Fruit fly (Drosophila melanogaster) whole organism, embryonic: ENCODE measurements around the gene CG34244.

ENCODE experiments used
- Antp ChIP-seq: fragments of 200-800 bp; sonication (Bioruptor generic); optimal IDR thresholded peaks from 3 replicates; lab custom pipeline; 2016; ENCODE audit warnings: missing biosample characterization, missing genetic modification characterization
- B-H1 ChIP-seq: fragments of 200-800 bp; sonication (Bioruptor generic); IDR thresholded peaks from 3 replicates; pipeline ENCODE4 v1.3.6; 2022; ENCODE audit warnings: missing biosample characterization, missing genetic modification characterization
- Bdp1 ChIP-seq: fragments of 200-800 bp; sonication (Bioruptor generic); optimal IDR thresholded peaks from 3 replicates; lab custom pipeline; 2016; ENCODE audit warnings: missing biosample characterization, missing genetic modification characterization
- BtbVII ChIP-seq: fragments of 200-800 bp; sonication (Bioruptor generic); optimal IDR thresholded peaks from 3 replicates; lab custom pipeline; 2017; ENCODE audit warnings: missing biosample characterization, mild to moderate bottlenecking, missing genetic modification characterization
- Bteb2 ChIP-seq: fragments of 200-800 bp; sonication (Bioruptor generic); optimal IDR thresholded peaks from 2 replicates; lab custom pipeline; 2016; ENCODE audit warnings: missing biosample characterization, missing genetic modification characterization
- CG10979 ChIP-seq: fragments of 200-800 bp; sonication (Bioruptor generic); optimal IDR thresholded peaks from 2 replicates; lab custom pipeline; 2018; ENCODE audit warnings: missing biosample characterization, mild to moderate bottlenecking, missing genetic modification characterization, moderate library complexity
- CG11398 ChIP-seq: fragments of 200-800 bp; sonication (Bioruptor generic); optimal IDR thresholded peaks from 2 replicates; lab custom pipeline; 2016; ENCODE audit warnings: missing biosample characterization, missing genetic modification characterization
- CG11456 ChIP-seq: fragments of 200-800 bp; sonication (Bioruptor generic); IDR thresholded peaks from 3 replicates; pipeline ENCODE4 v1.3.6; 2022; ENCODE audit warnings: missing biosample characterization, missing genetic modification characterization
- CG12071 ChIP-seq: fragments of 200-800 bp; sonication (Bioruptor generic); optimal IDR thresholded peaks from 3 replicates; lab custom pipeline; 2018; ENCODE audit warnings: missing biosample characterization, mild to moderate bottlenecking, missing genetic modification characterization
- CG12219 ChIP-seq: fragments of 200-800 bp; sonication (Bioruptor generic); optimal IDR thresholded peaks from 3 replicates; lab custom pipeline; 2018; ENCODE audit warnings: missing biosample characterization, mild to moderate bottlenecking, missing genetic modification characterization
- CG12769 ChIP-seq: fragments of 200-800 bp; sonication (Bioruptor generic); optimal IDR thresholded peaks from 2 replicates; lab custom pipeline; 2019; ENCODE audit warnings: missing biosample characterization, mild to moderate bottlenecking, missing genetic modification characterization, moderate library complexity
- CG14667 ChIP-seq: fragments of 200-800 bp; sonication (Bioruptor generic); IDR thresholded peaks from 2 replicates; pipeline ENCODE4 v1.3.6; 2022; ENCODE audit warnings: missing biosample characterization, missing genetic modification characterization
- CG15011 ChIP-seq: fragments of 200-800 bp; sonication (Bioruptor generic); optimal IDR thresholded peaks from 3 replicates; lab custom pipeline; 2018; ENCODE audit warnings: missing biosample characterization, mild to moderate bottlenecking, missing genetic modification characterization
- CG17802 ChIP-seq: fragments of 200-800 bp; sonication (Bioruptor generic); optimal IDR thresholded peaks from 2 replicates; lab custom pipeline; 2018; ENCODE audit warnings: missing biosample characterization, mild to moderate bottlenecking, missing genetic modification characterization, moderate library complexity
- CG18619 ChIP-seq: fragments of 200-800 bp; sonication (Bioruptor generic); optimal IDR thresholded peaks from 3 replicates; lab custom pipeline; 2017; ENCODE audit warnings: missing biosample characterization, mild to moderate bottlenecking, missing genetic modification characterization
- CG8281 ChIP-seq: fragments of 200-800 bp; sonication (Bioruptor generic); optimal IDR thresholded peaks from 2 replicates; lab custom pipeline; 2018; ENCODE audit warnings: missing biosample characterization, mild to moderate bottlenecking, missing genetic modification characterization, moderate library complexity
- CG8388 ChIP-seq: fragments of 200-800 bp; sonication (Bioruptor generic); optimal IDR thresholded peaks from 2 replicates; lab custom pipeline; 2019; ENCODE audit warnings: missing biosample characterization, mild to moderate bottlenecking, missing genetic modification characterization, moderate library complexity
- HLH3B ChIP-seq: fragments of 200-800 bp; sonication (Bioruptor generic); IDR thresholded peaks from 2 replicates; pipeline ENCODE4 v1.3.6; 2022; ENCODE audit warnings: missing biosample characterization, missing genetic modification characterization
- HLH54F ChIP-seq: fragments of 200-800 bp; sonication (Bioruptor generic); optimal IDR thresholded peaks from 3 replicates; lab custom pipeline; 2016; ENCODE audit warnings: missing biosample characterization, missing genetic modification characterization
- HmgZ ChIP-seq: fragments of 200-800 bp; sonication (Bioruptor generic); optimal IDR thresholded peaks from 2 replicates; lab custom pipeline; 2018; ENCODE audit warnings: missing biosample characterization, mild to moderate bottlenecking, missing genetic modification characterization
- Hr39 ChIP-seq: fragments of >200 bp; optimal IDR thresholded peaks from 2 replicates; lab custom pipeline; 2017
- Hr78 ChIP-seq, 2 experiments: fragments of 200-800 bp in 1 of 2; fragments of >200 bp in 1 of 2; sonication (Bioruptor generic) in 1 of 2; optimal IDR thresholded peaks; 2 replicates each; lab custom pipeline; 2017 to 2019; ENCODE audit warnings: missing biosample characterization in 2 of 2, missing genetic modification characterization in 2 of 2, mild to moderate bottlenecking in 1 of 2, moderate library complexity in 1 of 2
- Mad ChIP-seq: fragments of 200-800 bp; sonication (Bioruptor generic); optimal IDR thresholded peaks from 2 replicates; lab custom pipeline; 2016; ENCODE audit warnings: missing biosample characterization, missing genetic modification characterization
- Meics ChIP-seq: fragments of 200-800 bp; sonication (Bioruptor generic); optimal IDR thresholded peaks from 2 replicates; lab custom pipeline; 2017; ENCODE audit warnings: missing biosample characterization, mild to moderate bottlenecking, missing genetic modification characterization
- Opbp ChIP-seq: fragments of 200-800 bp; sonication (Bioruptor generic); IDR thresholded peaks from 3 replicates; pipeline ENCODE4 v1.3.6; 2022; ENCODE audit warnings: missing biosample characterization, missing genetic modification characterization; ENCODE audit not compliant: partially characterized antibody
- Six4 ChIP-seq: fragments of 200-800 bp; sonication (Bioruptor generic); optimal IDR thresholded peaks from 2 replicates; lab custom pipeline; 2016; ENCODE audit warnings: missing biosample characterization, missing genetic modification characterization
- ab ChIP-seq: fragments of 200-800 bp; sonication (Bioruptor generic); optimal IDR thresholded peaks from 2 replicates; lab custom pipeline; 2016; ENCODE audit warnings: missing biosample characterization, missing genetic modification characterization
- amos ChIP-seq: fragments of 200-800 bp; sonication (Bioruptor generic); IDR thresholded peaks from 2 replicates; pipeline ENCODE4 v1.3.6; 2022; ENCODE audit warnings: missing biosample characterization, missing genetic modification characterization; ENCODE audit not compliant: partially characterized antibody
- bigmax ChIP-seq: fragments of 200-800 bp; sonication (Bioruptor generic); optimal IDR thresholded peaks from 2 replicates; lab custom pipeline; 2018; ENCODE audit warnings: missing biosample characterization, mild to moderate bottlenecking, missing genetic modification characterization
- cato ChIP-seq: fragments of 200-800 bp; sonication (Bioruptor generic); optimal IDR thresholded peaks from 2 replicates; lab custom pipeline; 2016; ENCODE audit warnings: missing biosample characterization, missing genetic modification characterization, borderline replicate concordance
- chinmo ChIP-seq: fragments of 200-800 bp; sonication (Bioruptor generic); IDR thresholded peaks from 4 replicates; pipeline ENCODE4 v1.3.6; 2022; ENCODE audit warnings: missing biosample characterization, missing genetic modification characterization; ENCODE audit not compliant: partially characterized antibody
- chm ChIP-seq: fragments of 200-800 bp; sonication (Bioruptor generic); IDR thresholded peaks from 2 replicates; pipeline ENCODE4 v1.3.6; 2022; ENCODE audit warnings: missing biosample characterization, missing genetic modification characterization
- corto ChIP-seq: fragments of 200-800 bp; sonication (Bioruptor generic); optimal IDR thresholded peaks from 2 replicates; lab custom pipeline; 2016; ENCODE audit warnings: missing biosample characterization, mild to moderate bottlenecking, missing genetic modification characterization, moderate library complexity
- dimm ChIP-seq: fragments of 200-800 bp; sonication (Bioruptor generic); IDR thresholded peaks from 2 replicates; pipeline ENCODE4 v1.3.6; 2022; ENCODE audit warnings: missing biosample characterization, missing genetic modification characterization
- dm ChIP-seq: fragments of 200-800 bp; sonication (Bioruptor generic); optimal IDR thresholded peaks from 3 replicates; lab custom pipeline; 2016; ENCODE audit warnings: missing biosample characterization, missing genetic modification characterization
- ems ChIP-seq: fragments of 200-800 bp; sonication (Bioruptor generic); optimal IDR thresholded peaks from 3 replicates; lab custom pipeline; 2016; ENCODE audit warnings: missing biosample characterization, missing genetic modification characterization
- ewg ChIP-seq: fragments of 200-800 bp; sonication (Bioruptor generic); optimal IDR thresholded peaks from 3 replicates; lab custom pipeline; 2017; ENCODE audit warnings: mild to moderate bottlenecking, missing biosample characterization, missing genetic modification reagents, missing genetic modification characterization
- gsb ChIP-seq: fragments of 200-800 bp; sonication (Bioruptor generic); IDR thresholded peaks from 2 replicates; pipeline ENCODE4 v1.3.6; 2022; ENCODE audit warnings: missing biosample characterization, missing genetic modification characterization
- hb ChIP-seq: fragments of 200-800 bp; sonication (Bioruptor generic); IDR thresholded peaks from 3 replicates; pipeline ENCODE4 v1.3.6; 2022; ENCODE audit warnings: missing biosample characterization, missing genetic modification characterization; ENCODE audit not compliant: partially characterized antibody
- jing ChIP-seq: fragments of 200-800 bp; sonication (Bioruptor generic); optimal IDR thresholded peaks from 2 replicates; lab custom pipeline; 2018; ENCODE audit warnings: missing biosample characterization, mild to moderate bottlenecking, missing genetic modification characterization
- jumu ChIP-seq: fragments of 200-800 bp; sonication (Bioruptor generic); optimal IDR thresholded peaks from 3 replicates; lab custom pipeline; 2016; ENCODE audit warnings: missing biosample characterization, missing genetic modification characterization
- ken ChIP-seq: fragments of 200-800 bp; sonication (Bioruptor generic); IDR thresholded peaks from 3 replicates; pipeline ENCODE4 v1.3.6; 2022; ENCODE audit warnings: missing biosample characterization, missing genetic modification characterization
- lbe ChIP-seq: fragments of 200-800 bp; sonication (Bioruptor generic); optimal IDR thresholded peaks from 2 replicates; lab custom pipeline; 2016; ENCODE audit warnings: missing biosample characterization, mild to moderate bottlenecking, missing genetic modification characterization
- lmd ChIP-seq: fragments of 200-800 bp; sonication (Bioruptor generic); IDR thresholded peaks from 2 replicates; pipeline ENCODE4 v1.3.6; 2022; ENCODE audit warnings: missing biosample characterization, missing genetic modification characterization
- mam ChIP-seq: fragments of 200-800 bp; sonication (Bioruptor generic); optimal IDR thresholded peaks from 3 replicates; lab custom pipeline; 2016; ENCODE audit warnings: missing biosample characterization, missing genetic modification characterization
- otp ChIP-seq: fragments of 200-800 bp; sonication (Bioruptor generic); IDR thresholded peaks from 3 replicates; pipeline ENCODE4, ENCODE4 v1.3.6; 2022; ENCODE audit warnings: missing biosample characterization, missing genetic modification characterization
- run ChIP-seq: fragments of 200-800 bp; sonication (Bioruptor generic); optimal IDR thresholded peaks from 3 replicates; lab custom pipeline; 2018; ENCODE audit warnings: missing biosample characterization, mild to moderate bottlenecking, missing genetic modification characterization
- slbo ChIP-seq: fragments of 200-800 bp; sonication (Bioruptor generic); IDR thresholded peaks from 2 replicates; pipeline ENCODE4 v1.3.6; 2022; ENCODE audit warnings: missing biosample characterization, missing genetic modification characterization
- stwl ChIP-seq: fragments of 200-800 bp; sonication (Bioruptor generic); optimal IDR thresholded peaks from 3 replicates; lab custom pipeline; 2018; ENCODE audit warnings: missing biosample characterization, mild to moderate bottlenecking, missing genetic modification characterization, moderate library complexity
- zfh1 ChIP-seq: fragments of 200-800 bp; sonication (Bioruptor generic); IDR thresholded peaks from 3 replicates; pipeline ENCODE4 v1.3.6; 2022; ENCODE audit warnings: missing biosample characterization, missing genetic modification characterization

The CG34244 gene

DNA sequence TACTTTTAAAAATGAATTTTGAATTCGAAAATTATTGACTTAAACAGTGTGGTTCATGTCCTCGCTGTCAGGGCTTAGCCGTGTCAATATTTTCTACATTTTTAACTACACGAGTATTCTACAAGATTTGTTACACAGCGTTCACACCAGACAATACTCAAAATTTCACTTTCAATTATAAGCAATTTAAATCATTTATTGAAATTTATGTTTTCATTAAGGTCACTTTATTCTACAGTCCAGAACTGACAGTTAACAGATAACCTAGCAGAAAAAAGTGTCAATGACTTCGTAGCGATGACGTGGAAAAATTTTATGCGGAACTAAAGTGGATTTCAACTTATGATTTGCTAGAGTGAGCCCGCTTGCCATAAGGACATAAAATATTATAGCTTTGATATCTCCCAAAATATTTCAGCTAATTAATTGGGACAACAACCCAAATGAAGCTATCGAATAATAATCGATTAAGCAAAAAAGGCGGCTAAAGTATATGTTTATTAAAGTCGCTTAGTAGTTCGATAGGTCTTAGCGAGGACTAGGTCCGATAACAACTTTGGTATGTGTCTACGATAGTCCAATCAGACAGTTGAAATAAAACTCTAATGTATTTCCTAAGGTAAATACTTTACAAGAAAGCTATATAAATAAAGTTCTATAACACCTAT lies 45.6 kb downstream of the CG34244 start (continued):
- TF ChIP-seq chm (GFP tag; lab: Robert Waterston, UW) (peak; percentile 90), Hr78 (GFP tag; optimal IDR thresholded peaks at IDR 0.05; lab: Kevin White, UChicago) (no peak), CG12769 (tag; lab: Kevin White, UChicago) (peak; percentile 69), CG17802 (tag; lab: Kevin White, UChicago) (peak; percentile 73), CG8388 (GFP tag; lab: Kevin White, UChicago) (no peak), chinmo (no peak), ab (no peak), HLH3B (peak; percentile 76), ewg (GFP tag; lab: Kevin White, UChicago) (no peak), B-H1 (GFP tag; lab: Robert Waterston, UW) (peak; percentile 64), CG12071 (GFP tag; lab: Kevin White, UChicago) (peak; percentile 62), HmgZ (tag; lab: Kevin White, UChicago) (no peak), Mad (GFP tag; lab: Kevin White, UChicago) (no peak), gsb (GFP tag; lab: Robert Waterston, UW) (no peak), jing (GFP tag; lab: Kevin White, UChicago) (no peak), lmd (peak; percentile 72), CG12219 (GFP tag; lab: Kevin White, UChicago) (peak; percentile 37), CG11456 (GFP tag; lab: Robert Waterston, UW) (no peak), run (tag; lab: Kevin White, UChicago) (no peak), Bteb2 (GFP tag; lab: Kevin White, UChicago) (no peak), BtbVII (peak; percentile 57), Bdp1 (GFP tag; lab: Kevin White, UChicago) (no peak), dimm (no peak), CG11398 (GFP tag; lab: Kevin White, UChicago) (no peak), lbe (no peak), stwl (tag; lab: Kevin White, UChicago) (no peak), ken (GFP tag; lab: Robert Waterston, UW) (no peak; the same call in 2 of the 3 replicates), CG18619 (no peak), Six4 (GFP tag; lab: Kevin White, UChicago) (no peak), hb (peak; percentile 41; the same call in 1 of the 3 replicates), cato (GFP tag; lab: Kevin White, UChicago) (no peak), Antp (GFP tag; lab: Kevin White, UChicago) (peak; percentile 2), otp (GFP tag; lab: Robert Waterston, UW) (peak; percentile 60; the same call in 1 of the 3 replicates), ems (no peak), slbo (GFP tag; lab: Robert Waterston, UW) (peak; percentile 82), zfh1 (GFP tag; lab: Robert Waterston, UW) (peak; percentile 40; the same call in 1 of the 3 replicates), bigmax (GFP tag; lab: Kevin White, UChicago) (no peak), CG10979 (tag; lab: Kevin White, UChicago) (peak; percentile 25), CG8281 (tag; lab: Kevin White, UChicago) (no peak), CG14667 (GFP tag; lab: Robert Waterston, UW) (peak; percentile 24; the same call in 1 of the 2 replicates), Hr39 (lab: Kevin White, UChicago) (no peak), Opbp (GFP tag; lab: Robert Waterston, UW) (peak; percentile 51; the same call in 2 of the 3 replicates), dm (GFP tag; lab: Kevin White, UChicago) (no peak), mam (peak; percentile 6), Meics (GFP tag; lab: Kevin White, UChicago) (peak; percentile 47), jumu (GFP tag; lab: Kevin White, UChicago) (no peak), HLH54F (GFP tag; lab: Kevin White, UChicago) (peak; percentile 10), amos (GFP tag; lab: Robert Waterston, UW) (peak; percentile 46), corto (GFP tag; lab: Kevin White, UChicago) (no peak), CG15011 (GFP tag; lab: Kevin White, UChicago) (no peak)
